Fruit fly (Drosophila melanogaster): ENCODE measurements around the gene Atu.
A peak's percentile ranks its signal among the peaks of the same experiment; 100 is the strongest.

The Atu gene

DNA sequence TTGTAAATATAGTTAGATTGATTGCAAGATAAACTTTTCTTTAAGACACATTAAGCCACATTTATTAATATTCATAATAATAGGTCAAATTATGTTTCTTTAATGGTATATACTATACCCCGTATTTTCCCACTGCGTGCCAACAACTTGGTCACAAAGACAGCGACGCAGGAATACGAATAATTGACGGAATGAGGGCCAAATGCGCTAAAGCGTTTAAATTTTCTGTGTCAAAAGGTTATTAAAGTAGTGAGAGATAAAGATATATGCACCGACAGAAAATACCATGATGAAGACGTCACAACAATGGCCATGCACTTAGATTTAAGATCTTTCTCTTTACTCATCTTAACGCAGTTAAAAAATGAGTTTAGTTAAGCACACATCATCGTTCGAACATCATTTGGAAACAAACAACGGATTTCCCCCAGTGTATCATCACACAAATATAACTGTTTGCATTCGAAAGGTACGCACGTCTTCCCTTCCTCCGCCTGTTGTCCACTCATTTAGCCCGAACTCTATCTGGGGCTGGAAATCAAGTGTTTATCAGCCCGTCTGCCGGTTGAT lies 7.3 kb downstream of the Atu start (continued):
- TF ChIP-seq CG9139 (GFP tag; optimal IDR thresholded peaks at IDR 0.05) (no peak), CG34406 (GFP tag; optimal IDR thresholded peaks at IDR 0.05) (peak; percentile 56), CG11902 (GFP tag; optimal IDR thresholded peaks at IDR 0.05) (peak; percentile 57), CG8319 (GFP tag; optimal IDR thresholded peaks at IDR 0.05) (peak; percentile 59), CG11762 (GFP tag; optimal IDR thresholded peaks at IDR 0.05; ENCODE audit: insufficient read depth) (peak; percentile 14), CG10631 (GFP tag; optimal IDR thresholded peaks at IDR 0.05) (peak; percentile 60), salr (GFP tag; optimal IDR thresholded peaks at IDR 0.05) (peak; percentile 18 to 78), CG3919 (GFP tag; optimal IDR thresholded peaks at IDR 0.05) (peak; percentile 75), fkh (GFP tag; optimal IDR thresholded peaks at IDR 0.05) (peak; percentile 81), CG6276 (GFP tag; optimal IDR thresholded peaks at IDR 0.05) (peak; percentile 58), dsx (GFP tag; optimal IDR thresholded peaks at IDR 0.05; ENCODE audit: poor library complexity, severe bottlenecking) (no peak), CG7368 (GFP tag; optimal IDR thresholded peaks at IDR 0.05) (peak; percentile 36), Smox (GFP tag; optimal IDR thresholded peaks at IDR 0.05) (peak; percentile 66), CG3032 (tag; optimal IDR thresholded peaks at IDR 0.05) (peak; percentile 23), svp (GFP tag) (peak; percentile 90), lz (GFP tag; optimal IDR thresholded peaks at IDR 0.05) (peak; percentile 51), Sox15 (GFP tag; optimal IDR thresholded peaks at IDR 0.05) (peak; percentile 54), acj6 (GFP tag; optimal IDR thresholded peaks at IDR 0.05) (peak; percentile 67), achi (GFP tag; optimal IDR thresholded peaks at IDR 0.05) (peak; percentile 54), Sox14 (GFP tag; optimal IDR thresholded peaks at IDR 0.05) (peak; percentile 57)

DNA sequence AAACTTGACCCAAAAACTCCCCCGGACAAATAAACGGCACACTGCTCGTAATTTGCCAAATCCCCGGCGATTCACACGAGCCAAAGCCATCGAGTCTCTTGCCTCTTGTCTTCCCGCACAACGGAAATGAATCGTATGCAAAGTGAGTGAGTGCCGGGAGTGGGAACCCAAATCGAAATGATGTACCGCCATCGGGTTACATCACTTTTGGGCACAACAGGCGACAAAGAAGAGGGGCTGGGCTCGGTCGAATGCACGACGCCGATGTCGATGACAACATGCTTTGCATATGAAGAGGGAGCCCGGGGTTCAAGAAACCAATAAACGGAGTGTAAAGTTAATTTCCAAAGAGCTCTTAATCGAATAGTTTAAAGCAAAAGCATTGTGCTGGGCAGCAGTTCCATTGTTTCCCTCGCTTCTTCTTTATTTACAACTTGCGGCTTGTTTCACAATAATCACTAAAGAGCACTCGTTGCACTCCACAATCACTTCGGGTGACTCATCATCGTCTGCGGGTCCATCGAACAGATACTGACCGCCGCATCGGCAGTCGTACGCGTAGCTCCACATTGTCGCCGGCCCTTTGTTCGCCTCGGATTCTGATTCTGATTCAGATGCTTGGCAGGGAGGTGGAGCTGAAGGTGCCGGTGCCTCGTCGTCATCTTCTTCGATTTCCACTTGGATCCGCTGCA lies 8.7 kb downstream of the Atu start:
- TF ChIP-seq CG7368 (GFP tag; optimal IDR thresholded peaks at IDR 0.05) (no peak), CG8632 (GFP tag; optimal IDR thresholded peaks at IDR 0.05) (no peak), spab (GFP tag; optimal IDR thresholded peaks at IDR 0.05) (peak; percentile 55), CG3919 (GFP tag; optimal IDR thresholded peaks at IDR 0.05) (peak; percentile 28), CG10631 (GFP tag; optimal IDR thresholded peaks at IDR 0.05) (no peak), dsx (GFP tag; optimal IDR thresholded peaks at IDR 0.05; ENCODE audit: poor library complexity, severe bottlenecking) (peak; percentile 70), Blimp-1 (GFP tag; optimal IDR thresholded peaks at IDR 0.05) (no peak), CG8319 (GFP tag; optimal IDR thresholded peaks at IDR 0.05) (no peak), CG6808 (GFP tag; optimal IDR thresholded peaks at IDR 0.05) (peak; percentile 65), CG9139 (GFP tag; optimal IDR thresholded peaks at IDR 0.05) (peak; percentile 69), CG6276 (GFP tag; optimal IDR thresholded peaks at IDR 0.05) (peak; percentile 67), fkh (GFP tag; optimal IDR thresholded peaks at IDR 0.05) (no peak), CG10669 (GFP tag; optimal IDR thresholded peaks at IDR 0.05) (peak; percentile 25), CG15336 (GFP tag; IDR thresholded peaks at IDR 0.05) (peak; percentile 26; the same call in 1 of the 2 replicates), ss (GFP tag; optimal IDR thresholded peaks at IDR 0.05) (peak; percentile 85 to 86), Lpt (GFP tag; optimal IDR thresholded peaks at IDR 0.05) (no peak), fd59A (GFP tag; optimal IDR thresholded peaks at IDR 0.05) (no peak), CG4318 (GFP tag; optimal IDR thresholded peaks at IDR 0.05) (no peak), Hr38 (GFP tag; optimal IDR thresholded peaks at IDR 0.05) (no peak), Hr39 (GFP tag; optimal IDR thresholded peaks at IDR 0.05) (no peak), vri (GFP tag; optimal IDR thresholded peaks at IDR 0.05) (peak; percentile 72), Hr4 (GFP tag; optimal IDR thresholded peaks at IDR 0.05) (no peak), Sox14 (GFP tag; optimal IDR thresholded peaks at IDR 0.05) (peak; percentile 85), net (GFP tag; optimal IDR thresholded peaks at IDR 0.05) (peak; percentile 6), acj6 (GFP tag; optimal IDR thresholded peaks at IDR 0.05) (no peak), CG34406 (GFP tag; optimal IDR thresholded peaks at IDR 0.05) (no peak), CG8119 (GFP tag; IDR thresholded peaks at IDR 0.05) (0 out of 3 replicates have a peak, but pooled peaks have one; percentile 25), CG16779 (tag; optimal IDR thresholded peaks at IDR 0.05) (peak; percentile 22), achi (GFP tag; optimal IDR thresholded peaks at IDR 0.05) (no peak), dac (GFP tag; optimal IDR thresholded peaks at IDR 0.05) (no peak), CG1621 (tag; optimal IDR thresholded peaks at IDR 0.05) (peak; percentile 62), esn (GFP tag; optimal IDR thresholded peaks at IDR 0.05) (no peak), Ets21C (GFP tag; optimal IDR thresholded peaks at IDR 0.05) (no peak), salr (GFP tag; optimal IDR thresholded peaks at IDR 0.05) (no peak), CG3032 (tag; optimal IDR thresholded peaks at IDR 0.05) (no peak), CG6792 (GFP tag; optimal IDR thresholded peaks at IDR 0.05) (no peak), Smox (GFP tag; optimal IDR thresholded peaks at IDR 0.05) (no peak), Gug (GFP tag; IDR thresholded peaks at IDR 0.05) (no peak), Eip75B (GFP tag; optimal IDR thresholded peaks at IDR 0.05) (peak; percentile 19), topi (GFP tag; optimal IDR thresholded peaks at IDR 0.05) (no peak)
